Worm (Caenorhabditis elegans) whole organism, late embryonic: Measurements from ENCODE around the gene F55B11.5.

Experiments
- F13H6.1 ChIP-seq: sonication (generic microtip); optimal IDR thresholded peaks from 2 replicates; lab custom pipeline; 2016; ENCODE audit warnings: missing genetic modification characterization, missing compliant biosample characterization
- K09A11.1 ChIP-seq: sonication (generic microtip); optimal IDR thresholded peaks from 2 replicates; lab custom pipeline; 2017; ENCODE audit warnings: antibody characterized with exemption, mild to moderate bottlenecking, missing genetic modification characterization, missing compliant biosample characterization; ENCODE audit not compliant: insufficient read depth
- Y22D7AL.16 ChIP-seq: sonication (generic microtip); optimal IDR thresholded peaks from 2 replicates; lab custom pipeline; 2016; ENCODE audit warnings: missing genetic modification characterization, missing compliant biosample characterization
- ceh-14 ChIP-seq: sonication (generic microtip); optimal IDR thresholded peaks from 2 replicates; lab custom pipeline; 2016; ENCODE audit warnings: missing genotype, missing genetic modification characterization, missing compliant biosample characterization
- ceh-18 ChIP-seq: sonication (generic microtip); optimal IDR thresholded peaks from 2 replicates; lab custom pipeline; 2016; ENCODE audit warnings: missing genetic modification characterization, missing compliant biosample characterization
- ceh-19 ChIP-seq: fragments of 200-800 bp; sonication (Bioruptor generic); optimal IDR thresholded peaks from 2 replicates; lab custom pipeline; 2018; ENCODE audit warnings: mild to moderate bottlenecking, missing genetic modification characterization, missing compliant biosample characterization
- ceh-24 ChIP-seq: sonication (generic microtip); optimal IDR thresholded peaks from 2 replicates; lab custom pipeline; 2016; ENCODE audit warnings: mild to moderate bottlenecking, missing genetic modification characterization, missing compliant biosample characterization
- ceh-30 ChIP-seq: fragments of 150-350 bp; optimal IDR thresholded peaks from 2 replicates; lab custom pipeline; 2014; ENCODE audit warnings: missing biosample characterization, missing genetic modification characterization
- ceh-34 ChIP-seq: sonication (generic microtip); optimal IDR thresholded peaks from 2 replicates; lab custom pipeline; 2016; ENCODE audit warnings: mild to moderate bottlenecking, missing genetic modification characterization, missing compliant biosample characterization
- ceh-45 ChIP-seq: fragments of 200-800 bp; sonication (Bioruptor generic); IDR thresholded peaks from 2 replicates; pipeline ENCODE4 v1.3.6; 2022; ENCODE audit warnings: missing genetic modification reagents, missing genetic modification characterization, missing compliant biosample characterization
- ceh-9 ChIP-seq: sonication (generic microtip); optimal IDR thresholded peaks from 2 replicates; lab custom pipeline; 2016; ENCODE audit warnings: mild to moderate bottlenecking, missing genetic modification characterization, inconsistent platforms, missing compliant biosample characterization
- che-1 ChIP-seq: sonication (generic microtip); optimal IDR thresholded peaks from 2 replicates; lab custom pipeline; 2016; ENCODE audit warnings: mild to moderate bottlenecking, missing genetic modification characterization, missing compliant biosample characterization
- dmd-4 ChIP-seq: sonication (generic microtip); optimal IDR thresholded peaks from 2 replicates; lab custom pipeline; 2016; ENCODE audit warnings: borderline replicate concordance, missing genetic modification characterization, missing compliant biosample characterization
- dve-1 ChIP-seq: sonication (generic microtip); optimal IDR thresholded peaks from 2 replicates; lab custom pipeline; 2017; ENCODE audit warnings: antibody characterized with exemption, mild to moderate bottlenecking, missing genetic modification characterization, missing compliant biosample characterization
- elt-2 ChIP-seq: sonication (generic microtip); optimal IDR thresholded peaks from 2 replicates; lab custom pipeline; 2016; ENCODE audit warnings: missing genetic modification reagents, missing genetic modification characterization, missing compliant biosample characterization
- fax-1 ChIP-seq: sonication (generic microtip); optimal IDR thresholded peaks from 2 replicates; lab custom pipeline; 2016; ENCODE audit warnings: missing genotype, missing genetic modification characterization, missing compliant biosample characterization
- gmeb-2 ChIP-seq: sonication (generic microtip); optimal IDR thresholded peaks from 2 replicates; lab custom pipeline; 2016; ENCODE audit warnings: missing genetic modification characterization, inconsistent platforms, missing compliant biosample characterization
- hlh-13 ChIP-seq: fragments of 200-800 bp; sonication (Bioruptor generic); optimal IDR thresholded peaks from 2 replicates; lab custom pipeline; 2018; ENCODE audit warnings: mild to moderate bottlenecking, missing genetic modification characterization, missing compliant biosample characterization
- hlh-15 ChIP-seq: sonication (generic microtip); optimal IDR thresholded peaks from 2 replicates; lab custom pipeline; 2016; ENCODE audit warnings: missing genetic modification characterization, missing compliant biosample characterization
- hlh-30 ChIP-seq: sonication (generic microtip); optimal IDR thresholded peaks from 2 replicates; lab custom pipeline; 2017; ENCODE audit warnings: antibody characterized with exemption, missing genetic modification characterization, missing compliant biosample characterization; ENCODE audit not compliant: insufficient read depth
- hlh-6 ChIP-seq: sonication (generic microtip); optimal IDR thresholded peaks from 2 replicates; lab custom pipeline; 2016; ENCODE audit warnings: missing genotype, missing genetic modification characterization, missing compliant biosample characterization
- madf-2 ChIP-seq: sonication (generic microtip); optimal IDR thresholded peaks from 2 replicates; lab custom pipeline; 2017; ENCODE audit warnings: missing genetic modification characterization, missing compliant biosample characterization
- mec-3 ChIP-seq: sonication (generic microtip); optimal IDR thresholded peaks from 2 replicates; lab custom pipeline; 2016; ENCODE audit warnings: borderline replicate concordance, missing genetic modification characterization, missing compliant biosample characterization
- nhr-11 ChIP-seq: fragments of 150-350 bp; optimal IDR thresholded peaks from 2 replicates; lab custom pipeline; 2014; ENCODE audit warnings: missing biosample characterization, missing genetic modification characterization
- nhr-232 ChIP-seq: sonication (generic microtip); optimal IDR thresholded peaks from 2 replicates; lab custom pipeline; 2016; ENCODE audit warnings: missing genetic modification characterization, missing compliant biosample characterization
- odd-2 ChIP-seq: sonication (generic microtip); optimal IDR thresholded peaks from 2 replicates; lab custom pipeline; 2017; ENCODE audit warnings: antibody characterized with exemption, mild to moderate bottlenecking, missing genetic modification characterization, missing compliant biosample characterization
- pat-9 ChIP-seq: fragments of 200-800 bp; sonication (Bioruptor generic); optimal IDR thresholded peaks from 2 replicates; lab custom pipeline; 2018; ENCODE audit warnings: mild to moderate bottlenecking, missing genetic modification characterization, moderate library complexity, missing compliant biosample characterization
- pha-2 ChIP-seq: sonication (generic microtip); optimal IDR thresholded peaks from 2 replicates; lab custom pipeline; 2017; ENCODE audit warnings: mild to moderate bottlenecking, missing genetic modification characterization, missing compliant biosample characterization
- pqm-1 ChIP-seq: sonication (generic microtip); optimal IDR thresholded peaks from 2 replicates; lab custom pipeline; 2016; ENCODE audit warnings: missing genetic modification characterization, missing compliant biosample characterization
- ref-2 ChIP-seq: sonication (generic microtip); optimal IDR thresholded peaks from 2 replicates; lab custom pipeline; 2016; ENCODE audit warnings: missing genetic modification characterization, missing compliant biosample characterization
- sox-2 ChIP-seq: fragments of 200-800 bp; sonication (Bioruptor generic); IDR thresholded peaks from 2 replicates; pipeline ENCODE4 v1.3.6; 2022; ENCODE audit warnings: missing genetic modification reagents, missing genetic modification characterization, missing compliant biosample characterization
- unc-42 ChIP-seq: sonication (generic microtip); optimal IDR thresholded peaks from 2 replicates; lab custom pipeline; 2016; ENCODE audit warnings: missing genotype, missing genetic modification characterization, missing compliant biosample characterization
- unc-55 ChIP-seq: sonication (generic microtip); optimal IDR thresholded peaks from 2 replicates; lab custom pipeline; 2017; ENCODE audit warnings: missing biosample characterization, missing genetic modification reagents, missing genetic modification characterization
- unc-86 ChIP-seq: sonication (generic microtip); optimal IDR thresholded peaks from 2 replicates; lab custom pipeline; 2016; ENCODE audit warnings: missing genetic modification characterization, missing compliant biosample characterization
- ztf-16 ChIP-seq: sonication (generic microtip); optimal IDR thresholded peaks from 2 replicates; lab custom pipeline; 2017; ENCODE audit warnings: missing genetic modification characterization, missing compliant biosample characterization

Gene F55B11.5

ce11 chrIV:14417128-14417527 is 10.4 kb upstream of the F55B11.5 start, which contains the start of gene F55B11.6:
Gene F55B11.6, minus strand, starts transcription at chrIV:14417228.
- no peak for TF ChIP-seq odd-2 (tag; lab: Kevin White, UChicago)
- no peak for TF ChIP-seq ceh-9 (tag; lab: Kevin White, UChicago)
- no peak for TF ChIP-seq mec-3
- TF ChIP-seq che-1 = no peak
- no peak for TF ChIP-seq unc-86
- TF ChIP-seq hlh-6 = no peak
- no peak for TF ChIP-seq ceh-34
- no peak for TF ChIP-seq ceh-45 (GFP tag; lab: Robert Waterston, UW)
- no peak for TF ChIP-seq dve-1
- no peak for TF ChIP-seq elt-2 (tag; lab: Kevin White, UChicago)
- TF ChIP-seq ceh-30 = no peak
- TF ChIP-seq pat-9 (tag; lab: Kevin White, UChicago) = no peak
- no peak for TF ChIP-seq ceh-19 (GFP tag; lab: Kevin White, UChicago)
- TF ChIP-seq pha-2 (tag; lab: Kevin White, UChicago) = no peak
- TF ChIP-seq unc-55 (GFP tag; lab: Kevin White, UChicago) = no peak
- TF ChIP-seq nhr-232 = no peak
- no peak for TF ChIP-seq hlh-13 (GFP tag; lab: Kevin White, UChicago)
- no peak for TF ChIP-seq sox-2 (GFP tag; lab: Robert Waterston, UW)
- TF ChIP-seq F13H6.1 (tag; lab: Kevin White, UChicago) = no peak
- no peak for TF ChIP-seq gmeb-2 (tag; lab: Kevin White, UChicago)
- TF ChIP-seq, all 69 proteins: peak for 0

- TF ChIP-seq nhr-11 = no peak
- no peak for TF ChIP-seq ceh-14 (tag; lab: Kevin White, UChicago)
- TF ChIP-seq ceh-24 (tag; lab: Kevin White, UChicago) = no peak
- TF ChIP-seq hlh-30 (tag; lab: Kevin White, UChicago) = no peak
- TF ChIP-seq, all 69 proteins: peak for 0
These were observed 5.6 kb upstream of the F55B11.5 start, which contains the start of gene F55B11.7 for ce11 chrIV:14421938-14422337. Gene F55B11.7, minus strand, starts transcription at chrIV:14422038.

ce11 chrIV:14423194-14423593 is 4.3 kb upstream of the F55B11.5 start, which contains the start of gene F55B11.2:
Gene F55B11.2, minus strand, starts transcription at chrIV:14423294.
- no peak for TF ChIP-seq ztf-16 (tag; lab: Kevin White, UChicago)

- TF ChIP-seq fax-1 (tag; lab: Kevin White, UChicago) = no peak
- TF ChIP-seq dve-1 = no peak
- no peak for TF ChIP-seq sox-2 (GFP tag; lab: Robert Waterston, UW)
These were observed 3.1 kb upstream of the F55B11.5 start, which contains the start of gene F55B11.3 for ce11 chrIV:14424396-14424795. Gene F55B11.3, plus strand, starts transcription at chrIV:14424696.

- TF ChIP-seq K09A11.1 (tag; lab: Kevin White, UChicago) = no peak
- TF ChIP-seq ceh-45 (GFP tag; lab: Robert Waterston, UW) = no peak
- TF ChIP-seq ref-2 (tag; lab: Kevin White, UChicago) = no peak
- TF ChIP-seq hlh-15 (tag; lab: Kevin White, UChicago) = no peak
- TF ChIP-seq Y22D7AL.16 = no peak
- no peak for TF ChIP-seq madf-2 (tag; lab: Kevin White, UChicago)
- no peak for TF ChIP-seq pqm-1
These were observed 3.4 kb downstream of the F55B11.5 start, which contains the start of gene F55B11.4 for ce11 chrIV:14430853-14431252. Gene F55B11.4, minus strand, starts transcription at chrIV:14430920.

ce11 chrIV:14435902-14436301 is 8.4 kb downstream of the F55B11.5 start:
- TF ChIP-seq unc-42 (tag; lab: Kevin White, UChicago) (no peak), dmd-4 (tag; lab: Kevin White, UChicago) (no peak), nhr-232 (no peak), pha-2 (tag; lab: Kevin White, UChicago) (no peak), ceh-18 (tag; lab: Kevin White, UChicago) (no peak), ceh-24 (tag; lab: Kevin White, UChicago) (no peak), unc-55 (GFP tag; lab: Kevin White, UChicago) (no peak)
